Worm (Caenorhabditis elegans) whole organism, L4 larva: Measurements from ENCODE around the gene E02C12.10.

Experiments
- F10B5.3 ChIP-seq: sonication (generic microtip); optimal IDR thresholded peaks from 2 replicates; lab custom pipeline; 2016; ENCODE audit warnings: mild to moderate bottlenecking, missing genetic modification characterization, missing compliant biosample characterization
- F26F4.8 ChIP-seq: fragments of 200-800 bp; sonication (Bioruptor generic); conservative IDR thresholded peaks from 2 replicates; pipeline ENCODE4 v1.3.6; 2022; ENCODE audit warnings: missing genetic modification characterization, missing compliant biosample characterization
- R02D3.7 ChIP-seq: fragments of 150-350 bp; sonication (generic microtip); optimal IDR thresholded peaks from 3 replicates; lab custom pipeline; 2014; ENCODE audit warnings: missing biosample characterization, missing genetic modification characterization
- T20F7.1 ChIP-seq: fragments of 200-800 bp; sonication (Bioruptor generic); optimal IDR thresholded peaks from 2 replicates; lab custom pipeline; 2018; ENCODE audit warnings: mild to moderate bottlenecking, missing genetic modification characterization, missing compliant biosample characterization
- Y105C5A.15 ChIP-seq: fragments of 200-800 bp; sonication (Bioruptor generic); IDR thresholded peaks from 2 replicates; pipeline ENCODE4 v1.3.6; 2022; ENCODE audit warnings: missing genetic modification characterization, missing compliant biosample characterization
- Y48G9A.11 ChIP-seq: fragments of 200-800 bp; sonication (Bioruptor generic); IDR thresholded peaks from 2 replicates; pipeline ENCODE4 v1.3.6; 2022; ENCODE audit warnings: missing genetic modification reagents, missing genetic modification characterization, missing compliant biosample characterization
- Y75B8A.6 ChIP-seq: fragments of 200-800 bp; sonication (Bioruptor generic); IDR thresholded peaks from 2 replicates; pipeline ENCODE4 v1.3.6; 2022; ENCODE audit warnings: missing genetic modification reagents, missing genetic modification characterization, missing compliant biosample characterization
- aha-1 ChIP-seq: fragments of 150-350 bp; peaks from one replicate; lab custom pipeline; 2014; ENCODE audit warnings: missing biosample characterization, missing genetic modification characterization
- aly-2 ChIP-seq: sonication (generic microtip); optimal IDR thresholded peaks from 2 replicates; lab custom pipeline; 2018; ENCODE audit warnings: missing biosample characterization, missing genetic modification characterization
- arid-1 ChIP-seq: fragments of 200-800 bp; sonication (Bioruptor generic); conservative IDR thresholded peaks from 2 replicates; pipeline ENCODE4 v1.3.6; 2022; ENCODE audit warnings: missing genetic modification reagents, missing genetic modification characterization, missing compliant biosample characterization
- ceh-32 ChIP-seq: sonication (generic microtip); optimal IDR thresholded peaks from 2 replicates; lab custom pipeline; 2016; ENCODE audit warnings: mild to moderate bottlenecking, missing genetic modification characterization, missing compliant biosample characterization; ENCODE audit not compliant: poor library complexity
- ceh-44 ChIP-seq: fragments of 200-800 bp; sonication (Bioruptor generic); IDR thresholded peaks from 2 replicates; pipeline ENCODE4 v1.3.6; 2022; ENCODE audit warnings: missing genetic modification reagents, missing genetic modification characterization, missing compliant biosample characterization
- ceh-62 ChIP-seq: sonication (generic microtip); optimal IDR thresholded peaks from 2 replicates; lab custom pipeline; 2017; ENCODE audit warnings: missing biosample characterization, missing genetic modification characterization
- ces-1 ChIP-seq: fragments of 150-350 bp; sonication (generic microtip); optimal IDR thresholded peaks from 4 replicates; lab custom pipeline; 2014; ENCODE audit warnings: missing biosample characterization, missing genetic modification reagents, missing genetic modification characterization
- cey-2 ChIP-seq: sonication (generic microtip); optimal IDR thresholded peaks from 3 replicates; lab custom pipeline; 2017; ENCODE audit warnings: missing genetic modification characterization, mild to moderate bottlenecking, missing compliant biosample characterization, antibody characterized with exemption, borderline replicate concordance; ENCODE audit not compliant: insufficient read depth
- daf-8 ChIP-seq: fragments of 200-800 bp; sonication (Bioruptor generic); IDR thresholded peaks from 2 replicates; pipeline ENCODE4 v1.3.6; 2022; ENCODE audit warnings: missing genetic modification characterization, missing compliant biosample characterization
- dmd-9 ChIP-seq: fragments of 200-800 bp; sonication (Bioruptor generic); IDR thresholded peaks from 2 replicates; pipeline ENCODE4 v1.3.6; 2022; ENCODE audit warnings: missing genetic modification reagents, missing genetic modification characterization, missing compliant biosample characterization
- dpl-1 ChIP-seq: fragments of 150-350 bp; optimal IDR thresholded peaks from 2 replicates; lab custom pipeline; 2014; ENCODE audit warnings: missing biosample characterization, missing genetic modification reagents, missing genetic modification characterization
- egl-27 ChIP-seq: sonication (generic microtip); optimal IDR thresholded peaks from 3 replicates; lab custom pipeline; 2017; ENCODE audit warnings: missing biosample characterization, missing genetic modification reagents, missing genetic modification characterization
- egl-43 ChIP-seq: fragments of 200-800 bp; sonication (Bioruptor generic); IDR thresholded peaks from 2 replicates; pipeline ENCODE4 v1.3.6; 2022; ENCODE audit warnings: missing genetic modification reagents, missing genetic modification characterization, missing compliant biosample characterization
- fkh-10 ChIP-seq: fragments of 150-350 bp; optimal IDR thresholded peaks from 2 replicates; lab custom pipeline; 2014; ENCODE audit warnings: missing biosample characterization, missing genetic modification reagents, missing genetic modification characterization
- hlh-30 ChIP-seq: sonication (generic microtip); optimal IDR thresholded peaks from 2 replicates; lab custom pipeline; 2017; ENCODE audit warnings: antibody characterized with exemption, mild to moderate bottlenecking, missing genetic modification characterization, missing compliant biosample characterization; ENCODE audit not compliant: insufficient read depth
- hmg-1.1 ChIP-seq: fragments of 200-800 bp; sonication (Bioruptor generic); IDR thresholded peaks from 2 replicates; pipeline ENCODE4 v1.3.6; 2022; ENCODE audit warnings: missing genetic modification reagents, missing genetic modification characterization, missing compliant biosample characterization
- lim-7 ChIP-seq: fragments of 200-800 bp; sonication (Bioruptor generic); IDR thresholded peaks from 2 replicates; pipeline ENCODE4 v1.3.6; 2022; ENCODE audit warnings: missing genetic modification characterization, missing compliant biosample characterization
- lin-1 ChIP-seq: fragments of 200-800 bp; sonication (Bioruptor generic); IDR thresholded peaks from 2 replicates; pipeline ENCODE4 v1.3.6; 2022; ENCODE audit warnings: missing genetic modification reagents, missing genetic modification characterization, missing compliant biosample characterization
- lin-13 ChIP-seq: fragments of 150-350 bp; optimal IDR thresholded peaks from 2 replicates; lab custom pipeline; 2014; ENCODE audit warnings: missing biosample characterization, missing genetic modification reagents, missing genetic modification characterization
- lin-29 ChIP-seq: fragments of 200-800 bp; sonication (Bioruptor generic); IDR thresholded peaks from 2 replicates; pipeline ENCODE4 v1.3.6; 2022; ENCODE audit warnings: missing genetic modification reagents, missing genetic modification characterization, missing compliant biosample characterization
- lin-38 ChIP-seq: fragments of 200-800 bp; sonication (Bioruptor generic); IDR thresholded peaks from 2 replicates; pipeline ENCODE4 v1.3.6; 2022; ENCODE audit warnings: missing genetic modification reagents, missing genetic modification characterization, missing compliant biosample characterization
- lir-3 ChIP-seq: sonication (generic microtip); optimal IDR thresholded peaks from 2 replicates; lab custom pipeline; 2016; ENCODE audit warnings: mild to moderate bottlenecking, missing genetic modification characterization, missing compliant biosample characterization
- mdl-1 ChIP-seq, 2 experiments: fragments of 150-350 bp in 1 of 2; sonication (generic microtip) in 1 of 2; optimal IDR thresholded peaks; 2 replicates each; lab custom pipeline; 2014 to 2017; ENCODE audit warnings: missing biosample characterization in 2 of 2, missing genetic modification characterization in 2 of 2
- mep-1 ChIP-seq: fragments of 150-350 bp; sonication (generic microtip); optimal IDR thresholded peaks from 3 replicates; lab custom pipeline; 2014; ENCODE audit warnings: missing biosample characterization, missing genetic modification characterization
- mes-2 ChIP-seq: sonication (generic microtip); optimal IDR thresholded peaks from 2 replicates; lab custom pipeline; 2016; ENCODE audit warnings: missing genotype, mild to moderate bottlenecking, missing genetic modification characterization, missing compliant biosample characterization; ENCODE audit not compliant: poor library complexity, severe bottlenecking
- mxl-3 ChIP-seq: fragments of 200-800 bp; sonication (Bioruptor generic); optimal IDR thresholded peaks from 2 replicates; lab custom pipeline; 2018; ENCODE audit warnings: mild to moderate bottlenecking, missing genetic modification characterization, missing compliant biosample characterization
- nhr-111 ChIP-seq: fragments of 200-800 bp; sonication (Bioruptor generic); optimal IDR thresholded peaks from 2 replicates; lab custom pipeline; 2018; ENCODE audit warnings: mild to moderate bottlenecking, missing genetic modification characterization, missing compliant biosample characterization
- nhr-237 ChIP-seq: sonication (generic microtip); optimal IDR thresholded peaks from 2 replicates; lab custom pipeline; 2017; ENCODE audit warnings: missing biosample characterization, missing genetic modification characterization
- nhr-25 ChIP-seq: sonication (generic microtip); optimal IDR thresholded peaks from 2 replicates; lab custom pipeline; 2017; ENCODE audit warnings: missing genetic modification characterization, mild to moderate bottlenecking, missing compliant biosample characterization, antibody characterized with exemption, moderate library complexity, borderline replicate concordance; ENCODE audit not compliant: insufficient read depth
- nhr-6 ChIP-seq: fragments of 150-350 bp; optimal IDR thresholded peaks from 2 replicates; lab custom pipeline; 2014; ENCODE audit warnings: missing biosample characterization, missing genetic modification characterization
- nhr-76 ChIP-seq: fragments of 150-350 bp; optimal IDR thresholded peaks from 2 replicates; lab custom pipeline; 2014; ENCODE audit warnings: missing biosample characterization, missing genetic modification characterization
- pha-4 ChIP-seq, 2 experiments: fragments of 150-350 bp in 1 of 2; fragments of 200-800 bp in 1 of 2; sonication (Bioruptor generic) in 1 of 2; IDR thresholded peaks in 1 of 2; optimal IDR thresholded peaks in 1 of 2; 2 replicates each; pipeline versions ENCODE4 v1.3.6 to Lab custom; 2014 to 2022; ENCODE audit warnings: missing genetic modification characterization in 2 of 2, missing genetic modification reagents in 2 of 2, missing biosample characterization in 1 of 2, missing compliant biosample characterization in 1 of 2
- sdz-12 ChIP-seq: fragments of 200-800 bp; sonication (Bioruptor generic); optimal IDR thresholded peaks from 2 replicates; lab custom pipeline; 2018; ENCODE audit warnings: mild to moderate bottlenecking, missing genetic modification characterization, missing compliant biosample characterization
- set-16 ChIP-seq: fragments of 200-800 bp; sonication (Bioruptor generic); IDR thresholded peaks from 2 replicates; pipeline ENCODE4 v1.3.6; 2022; ENCODE audit warnings: missing genetic modification reagents, missing genetic modification characterization, missing compliant biosample characterization
- snpc-1.2 ChIP-seq: fragments of 200-800 bp; sonication (Bioruptor generic); IDR thresholded peaks from 2 replicates; pipeline ENCODE4 v1.3.6; 2022; ENCODE audit warnings: missing genetic modification reagents, missing genetic modification characterization, missing compliant biosample characterization
- tra-1 ChIP-seq: fragments of 200-800 bp; sonication (Bioruptor generic); IDR thresholded peaks from 2 replicates; pipeline ENCODE4 v1.3.6; 2022; ENCODE audit warnings: missing genetic modification reagents, missing genetic modification characterization, missing compliant biosample characterization
- vab-7 ChIP-seq: fragments of 200-800 bp; sonication (Bioruptor generic); IDR thresholded peaks from 2 replicates; pipeline ENCODE4 v1.3.6; 2022; ENCODE audit warnings: missing genetic modification reagents, missing genetic modification characterization, missing compliant biosample characterization
- zag-1 ChIP-seq: fragments of 150-350 bp; optimal IDR thresholded peaks from 2 replicates; lab custom pipeline; 2014; ENCODE audit warnings: missing biosample characterization, missing genetic modification characterization
- zip-11 ChIP-seq: fragments of 200-800 bp; sonication (Bioruptor generic); IDR thresholded peaks from 2 replicates; pipeline ENCODE4 v1.3.6; 2022; ENCODE audit warnings: missing genetic modification characterization, missing compliant biosample characterization

Gene E02C12.10

DNA sequence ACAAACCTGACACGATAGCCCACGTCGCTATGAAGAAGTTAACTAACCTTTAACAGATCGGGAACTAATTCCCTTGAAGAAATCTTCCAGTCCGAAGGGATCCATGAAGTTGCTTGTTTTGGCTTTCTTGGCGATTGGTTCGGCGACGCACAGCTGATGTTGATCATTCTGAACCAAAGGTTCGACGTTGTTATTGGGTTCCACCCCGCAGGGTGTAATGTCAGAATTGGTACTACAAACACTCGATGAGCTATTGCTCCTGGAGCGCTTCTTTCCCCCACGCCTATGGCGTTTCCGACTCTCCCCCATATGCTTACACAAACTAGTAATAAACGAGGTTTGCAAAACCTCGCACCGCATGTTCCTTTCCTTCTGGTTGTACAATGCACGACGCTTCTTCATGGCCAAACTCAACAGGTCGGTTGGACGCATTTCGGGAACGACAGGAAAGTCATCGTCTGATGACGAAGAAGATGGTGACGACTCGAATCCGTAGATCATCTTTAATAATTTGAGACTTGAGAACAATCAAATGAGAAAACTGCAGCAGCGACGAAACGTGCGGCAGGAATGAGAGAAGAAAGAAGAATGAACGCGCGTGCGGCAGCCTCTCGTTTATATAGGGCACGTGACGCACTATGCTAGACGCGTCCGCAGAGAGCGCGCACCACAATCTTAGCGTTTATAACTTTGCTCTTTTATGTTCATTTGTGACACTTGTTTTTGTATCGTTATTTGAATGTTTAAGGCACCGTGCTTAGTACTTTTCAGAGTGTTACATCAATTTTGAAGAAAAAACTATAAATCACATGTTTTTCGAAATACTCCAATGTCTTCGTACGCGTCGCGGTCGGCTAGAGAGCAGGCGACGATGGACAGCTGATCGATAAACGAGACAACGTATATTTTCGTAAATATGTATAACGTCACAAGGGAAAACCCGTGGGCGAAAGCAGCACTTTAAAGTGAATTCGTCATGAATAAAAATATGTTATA, 34.3 kb downstream of the E02C12.10 start, which contains the start of gene tos-1:
Gene tos-1 (minus strand): TSS at position 575 of the 996 bp plus-strand sequence.
- TF ChIP-seq ces-1 (peak; percentile 85), lin-13 (GFP tag; lab: Kevin White, UChicago) (peak; percentile 91), ceh-62 (tag; lab: Kevin White, UChicago) (no peak), mep-1 (tag; lab: Kevin White, UChicago) (peak; percentile 98), zag-1 (tag; lab: Kevin White, UChicago) (peak; percentile 82), sdz-12 (GFP tag; lab: Kevin White, UChicago) (peak; percentile 51), F26F4.8 (GFP tag; lab: Robert Waterston, UW) (no peak), hmg-1.1 (GFP tag; lab: Robert Waterston, UW) (peak; percentile 98), arid-1 (GFP tag; lab: Robert Waterston, UW) (peak; percentile 61), tra-1 (GFP tag; lab: Robert Waterston, UW) (peak; percentile 98), aha-1 (peak; percentile 100), T20F7.1 (GFP tag; lab: Kevin White, UChicago) (peak; percentile 97), aly-2 (tag; lab: Kevin White, UChicago) (peak; percentile 49), nhr-25 (tag; lab: Kevin White, UChicago) (peak; percentile 96), set-16 (GFP tag; lab: Robert Waterston, UW) (peak; percentile 77; the same call in 1 of the 2 replicates), dmd-9 (GFP tag; lab: Robert Waterston, UW) (peak; percentile 60; the same call in 1 of the 2 replicates), ceh-32 (tag; lab: Kevin White, UChicago) (no peak), lin-38 (GFP tag; lab: Robert Waterston, UW) (peak; percentile 84), hlh-30 (tag; lab: Kevin White, UChicago) (peak; percentile 100), lin-29 (peak; percentile 91), nhr-6 (tag; lab: Kevin White, UChicago) (peak; percentile 95), nhr-237 (tag; lab: Kevin White, UChicago) (peak; percentile 71), lin-1 (GFP tag; lab: Robert Waterston, UW) (peak; percentile 74), dpl-1 (GFP tag; lab: Kevin White, UChicago) (peak; percentile 84), nhr-111 (no peak), snpc-1.2 (GFP tag; lab: Robert Waterston, UW) (no peak), mdl-1 (tag; optimal IDR thresholded peaks at IDR 0.05; lab: Kevin White, UChicago) (peak; percentile 99), pha-4 (GFP tag; IDR thresholded peaks at IDR 0.05; lab: Robert Waterston, UW) (peak; percentile 94), pha-4 (tag; optimal IDR thresholded peaks at IDR 0.05; lab: Kevin White, UChicago) (no peak), egl-27 (tag; lab: Kevin White, UChicago) (no peak), cey-2 (tag; lab: Kevin White, UChicago) (peak; percentile 43), daf-8 (GFP tag; lab: Robert Waterston, UW) (0 out of 2 replicates have a peak, but pooled peaks have one; percentile 62), fkh-10 (GFP tag; lab: Kevin White, UChicago) (peak; percentile 98), zip-11 (GFP tag; lab: Robert Waterston, UW) (no peak), nhr-76 (tag; lab: Kevin White, UChicago) (peak; percentile 65), ceh-44 (GFP tag; lab: Robert Waterston, UW) (no peak), Y48G9A.11 (GFP tag; lab: Robert Waterston, UW) (peak; percentile 93), mes-2 (tag; lab: Kevin White, UChicago) (peak; percentile 78), Y75B8A.6 (GFP tag; lab: Robert Waterston, UW) (peak; percentile 84), R02D3.7 (tag; lab: Kevin White, UChicago) (no peak), Y105C5A.15 (no peak), egl-43 (GFP tag; lab: Robert Waterston, UW) (no peak), lir-3 (tag; lab: Kevin White, UChicago) (peak; percentile 51), lim-7 (GFP tag; lab: Robert Waterston, UW) (peak; percentile 36; the same call in 1 of the 2 replicates), mxl-3 (GFP tag; lab: Kevin White, UChicago) (peak; percentile 95), vab-7 (GFP tag; lab: Robert Waterston, UW) (peak; percentile 90), F10B5.3 (tag; lab: Kevin White, UChicago) (peak; percentile 53)
